Fruit fly (Drosophila melanogaster): ENCODE data around the gene Prp16.

The Prp16 gene

DNA sequence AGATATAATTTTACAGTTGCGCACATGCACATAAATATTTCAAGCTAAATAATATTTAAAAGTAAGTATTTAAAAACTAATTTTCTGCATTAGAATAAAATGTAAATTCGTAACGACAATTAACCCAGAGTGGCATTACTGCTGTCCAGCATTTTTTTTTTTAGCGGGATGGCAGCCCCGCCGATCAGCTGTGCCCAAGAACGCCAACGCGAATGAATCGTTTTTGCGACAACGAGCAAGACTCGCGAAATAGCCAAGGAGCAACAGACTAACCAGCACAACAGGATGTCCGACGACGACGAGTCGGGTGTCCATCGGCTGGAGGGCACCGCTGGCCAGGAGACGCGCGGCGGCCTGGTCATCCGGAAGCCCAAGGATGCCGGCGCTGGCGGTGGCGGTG is at the start of gene Prp16:
Prp16 (plus strand) TSS at position 185 of the 400 bp plus-strand sequence.
- TF ChIP-seq CG8119 (GFP tag; IDR thresholded peaks at IDR 0.05) = no peak
- no peak for TF ChIP-seq Ets96B (tag; optimal IDR thresholded peaks at IDR 0.05)
- no peak for TF ChIP-seq Lpt (GFP tag; optimal IDR thresholded peaks at IDR 0.05)
- no peak for TF ChIP-seq Ets21C (GFP tag; optimal IDR thresholded peaks at IDR 0.05)
- no peak for TF ChIP-seq Eip78C (GFP tag)
- TF ChIP-seq OdsH (GFP tag; optimal IDR thresholded peaks at IDR 0.05) = no peak
- TF ChIP-seq CG8319 (GFP tag; optimal IDR thresholded peaks at IDR 0.05) = no peak
- no peak for TF ChIP-seq Hr39 (GFP tag; optimal IDR thresholded peaks at IDR 0.05)

DNA sequence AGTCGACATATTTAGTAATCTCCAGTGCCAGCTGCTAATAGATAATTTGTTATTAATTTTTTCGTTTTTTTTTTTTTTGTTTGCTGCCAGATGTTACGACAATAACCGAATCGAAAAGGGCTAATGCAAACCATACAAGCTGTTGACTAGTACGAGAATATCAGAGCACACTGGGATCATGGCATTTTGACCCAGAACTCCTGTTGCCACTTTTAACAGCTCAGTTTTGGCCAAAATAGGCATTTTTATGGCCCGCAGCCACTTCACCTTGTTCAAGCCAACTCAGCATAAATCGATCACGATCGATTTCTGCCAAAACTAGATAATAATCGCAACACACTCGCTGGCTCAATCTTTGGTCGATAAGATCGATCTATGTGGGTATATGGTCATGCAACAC is 49.3 kb upstream of the Prp16 start, which contains the start of gene CG12479:
CG12479 (minus strand) TSS at position 101 of the 400 bp plus-strand sequence.
- TF ChIP-seq CG32006 (GFP tag; optimal IDR thresholded peaks at IDR 0.05) (no peak), fkh (GFP tag; optimal IDR thresholded peaks at IDR 0.05) (no peak), CG8319 (GFP tag; optimal IDR thresholded peaks at IDR 0.05) (no peak), CG31627 (GFP tag; optimal IDR thresholded peaks at IDR 0.05) (no peak), Met (GFP tag; optimal IDR thresholded peaks at IDR 0.05) (no peak), CG9139 (GFP tag; optimal IDR thresholded peaks at IDR 0.05) (no peak), Eip78C (GFP tag) (no peak), CG1621 (tag; optimal IDR thresholded peaks at IDR 0.05) (no peak)

DNA sequence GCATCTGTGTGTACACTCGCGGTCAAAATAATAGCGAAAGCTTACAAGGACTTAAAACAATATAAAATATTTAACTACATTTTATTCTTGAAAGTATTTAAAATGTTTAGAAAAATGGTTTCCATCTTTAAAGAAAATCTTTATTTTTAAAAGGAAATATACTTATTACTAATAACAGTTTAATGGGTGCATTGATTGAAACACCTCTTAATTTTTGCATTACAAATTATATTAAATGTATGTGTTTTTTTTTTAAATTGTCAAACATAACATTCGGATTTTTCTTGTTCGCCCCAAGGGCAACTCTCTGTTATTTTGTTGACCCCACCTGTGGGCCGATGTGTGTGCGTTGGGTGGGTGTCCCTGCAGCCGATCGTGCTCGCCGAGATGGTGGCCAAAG is 47.5 kb upstream of the Prp16 start:
- TF ChIP-seq Hr39 (GFP tag; optimal IDR thresholded peaks at IDR 0.05) = no peak
- no peak for TF ChIP-seq Eip75B (GFP tag; optimal IDR thresholded peaks at IDR 0.05)
- peak; percentile 13 for TF ChIP-seq CG32006 (GFP tag; optimal IDR thresholded peaks at IDR 0.05)
- peak in 1 of 2 experiments; percentile 28 for TF ChIP-seq salr (GFP tag; optimal IDR thresholded peaks at IDR 0.05)
- TF ChIP-seq CG11762 (GFP tag; optimal IDR thresholded peaks at IDR 0.05; ENCODE audit: insufficient read depth) = no peak
- TF ChIP-seq acj6 (GFP tag; optimal IDR thresholded peaks at IDR 0.05) = peak; percentile 31
- peak; percentile 17 for TF ChIP-seq Hr4 (GFP tag; optimal IDR thresholded peaks at IDR 0.05)
- TF ChIP-seq topi (GFP tag; optimal IDR thresholded peaks at IDR 0.05) = no peak
- no peak for TF ChIP-seq pdm3 (GFP tag; optimal IDR thresholded peaks at IDR 0.05)
- no peak for TF ChIP-seq dac (GFP tag; optimal IDR thresholded peaks at IDR 0.05)
- peak; percentile 20 for TF ChIP-seq CG3032 (tag; optimal IDR thresholded peaks at IDR 0.05)
- peak; percentile 15 for TF ChIP-seq CG10669 (GFP tag; optimal IDR thresholded peaks at IDR 0.05)
- TF ChIP-seq fd59A (GFP tag; optimal IDR thresholded peaks at IDR 0.05) = peak; percentile 32
- TF ChIP-seq CG6854 (GFP tag; optimal IDR thresholded peaks at IDR 0.05) = no peak
- TF ChIP-seq cyc (GFP tag; optimal IDR thresholded peaks at IDR 0.05) = no peak
- peak in 1 of 2 experiments; percentile 4 for TF ChIP-seq ss (GFP tag; optimal IDR thresholded peaks at IDR 0.05)
- TF ChIP-seq spab (GFP tag; optimal IDR thresholded peaks at IDR 0.05) = peak; percentile 35
- TF ChIP-seq CG31627 (GFP tag; optimal IDR thresholded peaks at IDR 0.05) = no peak
- no peak for TF ChIP-seq eg (GFP tag; IDR thresholded peaks at IDR 0.05)
- TF ChIP-seq CG10631 (GFP tag; optimal IDR thresholded peaks at IDR 0.05) = no peak
- no peak for TF ChIP-seq Sox14 (GFP tag; optimal IDR thresholded peaks at IDR 0.05)
- no peak for TF ChIP-seq CG11294 (GFP tag; IDR thresholded peaks at IDR 0.05)
- peak; percentile 28 for TF ChIP-seq CG6808 (GFP tag; optimal IDR thresholded peaks at IDR 0.05)
- no peak for TF ChIP-seq Sox102F (GFP tag; optimal IDR thresholded peaks at IDR 0.05)
- TF ChIP-seq Eip78C (GFP tag) = peak; percentile 78
- TF ChIP-seq svp (GFP tag) = peak; percentile 39
- peak; percentile 28 for TF ChIP-seq Ets96B (tag; optimal IDR thresholded peaks at IDR 0.05)
- TF ChIP-seq CG8319 (GFP tag; optimal IDR thresholded peaks at IDR 0.05) = no peak

DNA sequence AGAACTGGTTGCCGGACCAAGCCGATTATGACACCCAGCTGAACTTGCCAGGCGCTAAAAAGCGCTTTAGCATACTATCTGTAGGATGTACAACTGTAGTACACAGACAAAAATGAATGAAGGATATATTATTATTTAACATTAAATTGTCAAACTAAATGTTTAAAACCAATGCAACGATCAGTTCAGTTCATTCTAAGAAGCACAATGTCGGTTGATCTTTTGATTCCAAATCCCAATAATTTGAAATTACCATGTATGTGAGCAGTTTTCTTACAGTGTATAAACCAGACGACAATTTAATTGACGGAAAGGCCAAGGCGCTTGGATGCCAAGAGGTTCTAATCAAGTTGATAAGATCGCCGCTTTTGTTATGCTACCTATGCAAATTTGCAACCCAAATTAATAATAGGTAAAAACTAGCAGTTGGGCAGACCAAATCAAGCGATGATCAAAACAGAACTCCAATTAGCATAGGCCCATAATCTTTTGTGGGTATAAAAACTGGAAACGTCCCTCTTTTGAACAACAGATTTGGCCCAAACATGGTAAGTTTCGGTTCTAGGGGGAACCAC is 32.0 kb upstream of the Prp16 start, which contains the start of gene CG12480:
CG12480 (plus strand) TSS at position 525 of the 575 bp plus-strand sequence.
- TF ChIP-seq Eip78C (GFP tag) (peak; percentile 43), svp (GFP tag) (peak; percentile 44), net (GFP tag; optimal IDR thresholded peaks at IDR 0.05) (no peak), ss (GFP tag; optimal IDR thresholded peaks at IDR 0.05) (no peak), OdsH (GFP tag; optimal IDR thresholded peaks at IDR 0.05) (peak; percentile 3), CG3919 (GFP tag; optimal IDR thresholded peaks at IDR 0.05) (peak; percentile 7), Ets21C (GFP tag; optimal IDR thresholded peaks at IDR 0.05) (no peak), eg (GFP tag; IDR thresholded peaks at IDR 0.05) (peak; percentile 52; the same call in 1 of the 3 replicates), dsx (GFP tag; optimal IDR thresholded peaks at IDR 0.05; ENCODE audit: poor library complexity, severe bottlenecking) (no peak), CG32006 (GFP tag; optimal IDR thresholded peaks at IDR 0.05) (peak; percentile 17), achi (GFP tag; optimal IDR thresholded peaks at IDR 0.05) (no peak)

All from whole organism, prepupa.